Worm (Caenorhabditis elegans): ENCODE measurements around the gene T12D8.10.
A peak's percentile ranks its signal among the peaks of the same experiment; 100 is the strongest.

T12D8.10 gene

ce11 chrIII:13643534-13643933 lies 1.4 kb upstream of the T12D8.10 start, which contains the start of the genes drr-2 and set-16:
Gene drr-2 (minus strand): TSS chrIII:13643570.
Gene set-16 (plus strand): TSS chrIII:13643916.
- TF ChIP-seq blmp-1 (tag; optimal IDR thresholded peaks at IDR 0.05; ENCODE audit: insufficient read depth), result peak; percentile 90
- TF ChIP-seq dmd-4 (tag; optimal IDR thresholded peaks at IDR 0.05), result peak; percentile 36
- peak; percentile 100 for TF ChIP-seq sma-3 (GFP tag; optimal IDR thresholded peaks at IDR 0.05)
- peak; percentile 33 to 82 for TF ChIP-seq mdl-1 (tag; optimal IDR thresholded peaks at IDR 0.05)
- TF ChIP-seq nhr-10 (tag; optimal IDR thresholded peaks at IDR 0.05), result peak; percentile 94
- TF ChIP-seq unc-62 (GFP tag; optimal IDR thresholded peaks at IDR 0.05), result peak; percentile 88
- TF ChIP-seq peb-1 (tag; optimal IDR thresholded peaks at IDR 0.05), result no peak
- TF ChIP-seq alr-1 (tag; optimal IDR thresholded peaks at IDR 0.05), result no peak
- peak; percentile 99 for TF ChIP-seq nhr-25 (tag; optimal IDR thresholded peaks at IDR 0.05)
- peak; percentile 97 for TF ChIP-seq zag-1 (tag; optimal IDR thresholded peaks at IDR 0.05)
- peak; percentile 68 for TF ChIP-seq ama-1 (optimal IDR thresholded peaks at IDR 0.05)
- TF ChIP-seq nhr-21 (tag; optimal IDR thresholded peaks at IDR 0.05), result peak; percentile 99
- peak; percentile 89 for TF ChIP-seq ZK546.5 (tag; optimal IDR thresholded peaks at IDR 0.05)
- TF ChIP-seq mbf-1 (tag; optimal IDR thresholded peaks at IDR 0.05), result no peak
- TF ChIP-seq sma-9 (GFP tag; optimal IDR thresholded peaks at IDR 0.05), result peak; percentile 97
- no peak for TF ChIP-seq sma-9 (tag; optimal IDR thresholded peaks at IDR 0.05)
- TF ChIP-seq gmeb-1 (tag; optimal IDR thresholded peaks at IDR 0.05), result peak; percentile 96
- peak; percentile 93 for TF ChIP-seq ceh-82 (tag; optimal IDR thresholded peaks at IDR 0.05)
- peak; percentile 98 for TF ChIP-seq fos-1 (tag; optimal IDR thresholded peaks at IDR 0.05)
- peak; percentile 28 for TF ChIP-seq nhr-11 (tag; optimal IDR thresholded peaks at IDR 0.05)
- no peak for TF ChIP-seq nhr-23 (tag; optimal IDR thresholded peaks at IDR 0.05)
- TF ChIP-seq F13H6.1 (tag; optimal IDR thresholded peaks at IDR 0.05), result peak; percentile 99
- TF ChIP-seq nhr-6 (tag; optimal IDR thresholded peaks at IDR 0.05), result peak; percentile 95
- TF ChIP-seq ztf-1 (GFP tag; conservative IDR thresholded peaks at IDR 0.05), result no peak
- TF ChIP-seq crh-2 (tag; optimal IDR thresholded peaks at IDR 0.05), result peak; percentile 99
- peak; percentile 39 for TF ChIP-seq lin-39 (tag; optimal IDR thresholded peaks at IDR 0.05)
- peak; percentile 97 for TF ChIP-seq ceh-16 (tag; optimal IDR thresholded peaks at IDR 0.05)
- TF ChIP-seq mab-5 (tag; optimal IDR thresholded peaks at IDR 0.05), result peak; percentile 98
- peak; percentile 92 for TF ChIP-seq nhr-237 (tag; optimal IDR thresholded peaks at IDR 0.05)
- peak; percentile 100 for TF ChIP-seq C34F6.9 (tag; optimal IDR thresholded peaks at IDR 0.05)
- TF ChIP-seq R02D3.7 (tag; optimal IDR thresholded peaks at IDR 0.05), result peak; percentile 79
- peak; percentile 97 for TF ChIP-seq ztf-4 (tag; optimal IDR thresholded peaks at IDR 0.05)
- peak; percentile 96 for TF ChIP-seq Y55F3AM.14 (GFP tag; optimal IDR thresholded peaks at IDR 0.05)
- TF ChIP-seq lin-11 (tag; optimal IDR thresholded peaks at IDR 0.05), result peak; percentile 99
- peak; percentile 99 for TF ChIP-seq lin-13 (GFP tag; optimal IDR thresholded peaks at IDR 0.05)
- peak; percentile 84 for TF ChIP-seq skn-1 (tag; optimal IDR thresholded peaks at IDR 0.05)
- peak; percentile 98 for TF ChIP-seq egl-27 (tag; optimal IDR thresholded peaks at IDR 0.05)
- peak; percentile 97 for TF ChIP-seq sem-4 (tag; optimal IDR thresholded peaks at IDR 0.05)
- TF ChIP-seq ztf-11 (tag; optimal IDR thresholded peaks at IDR 0.05), result peak; percentile 52
- TF ChIP-seq elt-1 (tag; optimal IDR thresholded peaks at IDR 0.05), result peak; percentile 36
- TF ChIP-seq nhr-77 (tag; optimal IDR thresholded peaks at IDR 0.05), result peak; percentile 93
- TF ChIP-seq unc-55 (GFP tag; optimal IDR thresholded peaks at IDR 0.05), result peak; percentile 99
- no peak for TF ChIP-seq aly-2 (tag; optimal IDR thresholded peaks at IDR 0.05)
- peak; percentile 95 for TF ChIP-seq nhr-129 (tag; optimal IDR thresholded peaks at IDR 0.05)
- TF ChIP-seq snpc-4 (tag; optimal IDR thresholded peaks at IDR 0.05), result peak; percentile 90
- TF ChIP-seq nhr-12 (tag; optimal IDR thresholded peaks at IDR 0.05), result peak; percentile 61
- no peak for TF ChIP-seq elt-3 (tag; optimal IDR thresholded peaks at IDR 0.05)
- peak; percentile 96 to 98 for TF ChIP-seq lsy-2 (tag; optimal IDR thresholded peaks at IDR 0.05)
- TF ChIP-seq unc-39 (tag; optimal IDR thresholded peaks at IDR 0.05), result no peak
